Worm (Caenorhabditis elegans): ENCODE measurements around the gene inx-9.

The inx-9 gene

DNA sequence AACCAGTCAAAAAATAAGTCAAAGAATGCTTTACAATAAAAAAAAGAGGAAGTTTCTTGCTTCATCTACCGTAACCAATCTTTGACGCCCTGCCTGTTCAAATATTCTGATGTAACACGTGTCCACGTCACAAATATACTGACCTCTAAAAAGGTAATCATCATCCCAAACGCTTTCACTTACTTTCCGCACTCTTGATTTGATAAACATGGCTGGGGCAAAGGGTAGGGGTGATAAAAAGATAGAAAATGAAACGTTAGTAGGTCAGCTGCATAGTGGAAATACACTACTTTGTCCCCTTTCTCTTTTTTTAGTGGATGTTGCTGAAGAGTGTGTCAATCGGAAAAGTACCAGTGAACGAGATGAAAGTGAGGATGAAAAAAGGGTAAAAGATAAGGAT is 23.9 kb downstream of the inx-9 start:
- TF ChIP-seq mbf-1 (tag; optimal IDR thresholded peaks at IDR 0.05) (no peak), alr-1 (tag; optimal IDR thresholded peaks at IDR 0.05) (no peak), nhr-237 (tag; optimal IDR thresholded peaks at IDR 0.05) (no peak), gmeb-1 (tag; optimal IDR thresholded peaks at IDR 0.05) (no peak), Y55F3AM.14 (GFP tag; optimal IDR thresholded peaks at IDR 0.05) (no peak), unc-39 (tag; optimal IDR thresholded peaks at IDR 0.05) (no peak), ztf-4 (tag; optimal IDR thresholded peaks at IDR 0.05) (no peak), ztf-1 (GFP tag; conservative IDR thresholded peaks at IDR 0.05) (no peak), nhr-25 (tag; optimal IDR thresholded peaks at IDR 0.05) (peak; percentile 61), nhr-129 (tag; optimal IDR thresholded peaks at IDR 0.05) (no peak), peb-1 (tag; optimal IDR thresholded peaks at IDR 0.05) (no peak), fos-1 (tag; optimal IDR thresholded peaks at IDR 0.05) (peak; percentile 31), ceh-82 (tag; optimal IDR thresholded peaks at IDR 0.05) (no peak), sem-4 (tag; optimal IDR thresholded peaks at IDR 0.05) (peak; percentile 13), lin-13 (GFP tag; optimal IDR thresholded peaks at IDR 0.05) (no peak), skn-1 (tag; optimal IDR thresholded peaks at IDR 0.05) (no peak), lin-39 (tag; optimal IDR thresholded peaks at IDR 0.05) (no peak), F13H6.1 (tag; optimal IDR thresholded peaks at IDR 0.05) (no peak), ceh-16 (tag; optimal IDR thresholded peaks at IDR 0.05) (peak; percentile 28), snpc-4 (tag; optimal IDR thresholded peaks at IDR 0.05) (no peak), nhr-21 (tag; optimal IDR thresholded peaks at IDR 0.05) (peak; percentile 32), lin-11 (tag; optimal IDR thresholded peaks at IDR 0.05) (no peak), sma-3 (GFP tag; optimal IDR thresholded peaks at IDR 0.05) (peak; percentile 24), egl-27 (tag; optimal IDR thresholded peaks at IDR 0.05) (peak; percentile 67), blmp-1 (tag; optimal IDR thresholded peaks at IDR 0.05; ENCODE audit: insufficient read depth) (peak; percentile 93), mab-5 (tag; optimal IDR thresholded peaks at IDR 0.05) (no peak), mdl-1 (tag; optimal IDR thresholded peaks at IDR 0.05) (no peak), C34F6.9 (tag; optimal IDR thresholded peaks at IDR 0.05) (no peak), nhr-77 (tag; optimal IDR thresholded peaks at IDR 0.05) (no peak), unc-62 (GFP tag; optimal IDR thresholded peaks at IDR 0.05) (no peak), aly-2 (tag; optimal IDR thresholded peaks at IDR 0.05) (no peak), sma-9 (GFP tag; optimal IDR thresholded peaks at IDR 0.05) (peak; percentile 26), sma-9 (tag; optimal IDR thresholded peaks at IDR 0.05) (no peak), lsy-2 (tag; optimal IDR thresholded peaks at IDR 0.05) (no peak), crh-2 (tag; optimal IDR thresholded peaks at IDR 0.05) (peak; percentile 35), nhr-11 (tag; optimal IDR thresholded peaks at IDR 0.05) (no peak), ama-1 (optimal IDR thresholded peaks at IDR 0.05) (no peak), elt-3 (tag; optimal IDR thresholded peaks at IDR 0.05) (no peak), ZK546.5 (tag; optimal IDR thresholded peaks at IDR 0.05) (no peak), zag-1 (tag; optimal IDR thresholded peaks at IDR 0.05) (no peak)

DNA sequence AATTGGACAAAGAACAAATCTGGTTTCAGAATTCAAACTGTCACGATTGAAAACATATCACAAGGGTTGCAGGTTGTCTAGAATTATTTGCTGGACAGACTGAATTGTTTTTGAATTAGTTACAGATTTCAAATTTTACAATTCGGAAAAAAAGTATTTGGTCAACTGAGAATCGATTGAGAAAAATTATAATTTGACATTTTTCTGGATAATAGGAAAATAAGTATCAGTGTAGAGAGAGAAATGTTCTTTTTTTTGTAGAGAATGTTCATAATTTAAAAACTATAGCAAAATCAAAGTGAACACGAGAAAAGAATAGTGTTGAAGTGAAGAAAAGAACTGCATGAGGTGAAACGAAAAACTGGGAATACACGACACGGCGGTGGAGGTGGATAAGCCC is 24.6 kb downstream of the inx-9 start, which contains the start of gene dpy-20:
dpy-20 (minus strand) TSS at position 101 of the 400 bp plus-strand sequence.
- TF ChIP-seq nhr-11 (tag; optimal IDR thresholded peaks at IDR 0.05) (no peak), peb-1 (tag; optimal IDR thresholded peaks at IDR 0.05) (no peak), unc-39 (tag; optimal IDR thresholded peaks at IDR 0.05) (no peak), gmeb-1 (tag; optimal IDR thresholded peaks at IDR 0.05) (no peak), snpc-4 (tag; optimal IDR thresholded peaks at IDR 0.05) (no peak), mdl-1 (tag; optimal IDR thresholded peaks at IDR 0.05) (no peak), lin-11 (tag; optimal IDR thresholded peaks at IDR 0.05) (no peak), sem-4 (tag; optimal IDR thresholded peaks at IDR 0.05) (no peak), nhr-21 (tag; optimal IDR thresholded peaks at IDR 0.05) (no peak), zag-1 (tag; optimal IDR thresholded peaks at IDR 0.05) (no peak), blmp-1 (tag; optimal IDR thresholded peaks at IDR 0.05; ENCODE audit: insufficient read depth) (no peak), skn-1 (tag; optimal IDR thresholded peaks at IDR 0.05) (no peak), nhr-23 (tag; optimal IDR thresholded peaks at IDR 0.05) (no peak), elt-1 (tag; optimal IDR thresholded peaks at IDR 0.05) (no peak), nhr-129 (tag; optimal IDR thresholded peaks at IDR 0.05) (no peak), mbf-1 (tag; optimal IDR thresholded peaks at IDR 0.05) (no peak)

DNA sequence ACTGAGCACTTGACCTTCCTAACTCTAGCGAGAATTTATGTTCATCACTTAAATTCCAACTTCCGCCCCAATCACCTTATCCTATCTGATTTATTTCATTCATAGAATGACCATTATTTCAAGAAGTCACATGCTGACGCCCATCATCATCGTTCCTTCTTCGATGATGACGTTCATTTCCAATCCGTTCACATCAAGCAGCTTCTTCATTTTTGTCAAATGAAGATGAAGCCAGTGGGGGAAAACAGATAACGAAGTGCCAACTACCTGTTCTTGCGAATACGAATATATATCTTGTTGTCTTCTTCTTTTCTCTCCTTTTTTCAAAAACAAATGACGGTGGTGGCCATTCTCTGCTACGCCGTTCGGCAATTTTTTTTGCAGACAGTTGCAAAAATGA is 25.7 kb downstream of the inx-9 start:
- TF ChIP-seq nhr-21 (tag; optimal IDR thresholded peaks at IDR 0.05) (peak; percentile 66), unc-62 (GFP tag; optimal IDR thresholded peaks at IDR 0.05) (no peak)

Data from whole organism, L2 larva.